Worm (Caenorhabditis elegans) whole organism, late embryonic: Measurements from ENCODE around the gene sra-33.

Experiments used
- T23F11.4 ChIP-seq: fragments of 200-800 bp; sonication (Bioruptor generic); optimal IDR thresholded peaks from 2 replicates; lab custom pipeline; 2018; ENCODE audit warnings: mild to moderate bottlenecking, missing genetic modification characterization, missing compliant biosample characterization
- ceh-18 ChIP-seq: sonication (generic microtip); optimal IDR thresholded peaks from 2 replicates; lab custom pipeline; 2016; ENCODE audit warnings: missing genetic modification characterization, missing compliant biosample characterization
- ceh-19 ChIP-seq: fragments of 200-800 bp; sonication (Bioruptor generic); optimal IDR thresholded peaks from 2 replicates; lab custom pipeline; 2018; ENCODE audit warnings: mild to moderate bottlenecking, missing genetic modification characterization, missing compliant biosample characterization
- ceh-22 ChIP-seq: sonication (generic microtip); optimal IDR thresholded peaks from 2 replicates; lab custom pipeline; 2017; ENCODE audit warnings: missing biosample characterization, missing genetic modification characterization
- ceh-31 ChIP-seq: sonication (generic microtip); optimal IDR thresholded peaks from 2 replicates; lab custom pipeline; 2016; ENCODE audit warnings: missing genetic modification characterization, missing compliant biosample characterization
- ceh-34 ChIP-seq: sonication (generic microtip); optimal IDR thresholded peaks from 2 replicates; lab custom pipeline; 2016; ENCODE audit warnings: mild to moderate bottlenecking, missing genetic modification characterization, missing compliant biosample characterization
- ceh-45 ChIP-seq: fragments of 200-800 bp; sonication (Bioruptor generic); IDR thresholded peaks from 2 replicates; pipeline ENCODE4 v1.3.6; 2022; ENCODE audit warnings: missing genetic modification reagents, missing genetic modification characterization, missing compliant biosample characterization
- elt-4 ChIP-seq: sonication (generic microtip); optimal IDR thresholded peaks from 2 replicates; lab custom pipeline; 2016; ENCODE audit warnings: missing genetic modification characterization, missing compliant biosample characterization
- eyg-1 ChIP-seq: sonication (generic microtip); optimal IDR thresholded peaks from 2 replicates; lab custom pipeline; 2016; ENCODE audit warnings: missing genotype, missing genetic modification characterization, missing compliant biosample characterization
- fkh-10 ChIP-seq: fragments of 150-350 bp; optimal IDR thresholded peaks from 2 replicates; lab custom pipeline; 2014; ENCODE audit warnings: missing biosample characterization, missing genetic modification reagents, missing genetic modification characterization
- gmeb-2 ChIP-seq: sonication (generic microtip); optimal IDR thresholded peaks from 2 replicates; lab custom pipeline; 2016; ENCODE audit warnings: missing genetic modification characterization, inconsistent platforms, missing compliant biosample characterization
- hlh-13 ChIP-seq: fragments of 200-800 bp; sonication (Bioruptor generic); optimal IDR thresholded peaks from 2 replicates; lab custom pipeline; 2018; ENCODE audit warnings: mild to moderate bottlenecking, missing genetic modification characterization, missing compliant biosample characterization
- hlh-30 ChIP-seq: sonication (generic microtip); optimal IDR thresholded peaks from 2 replicates; lab custom pipeline; 2017; ENCODE audit warnings: antibody characterized with exemption, missing genetic modification characterization, missing compliant biosample characterization; ENCODE audit not compliant: insufficient read depth
- hlh-6 ChIP-seq: sonication (generic microtip); optimal IDR thresholded peaks from 2 replicates; lab custom pipeline; 2016; ENCODE audit warnings: missing genotype, missing genetic modification characterization, missing compliant biosample characterization
- hlh-8 ChIP-seq: sonication (generic microtip); optimal IDR thresholded peaks from 2 replicates; lab custom pipeline; 2016; ENCODE audit warnings: missing genotype, missing genetic modification characterization, missing compliant biosample characterization
- madf-2 ChIP-seq: sonication (generic microtip); optimal IDR thresholded peaks from 2 replicates; lab custom pipeline; 2017; ENCODE audit warnings: missing genetic modification characterization, missing compliant biosample characterization
- nfya-1 ChIP-seq: sonication (generic microtip); optimal IDR thresholded peaks from 2 replicates; lab custom pipeline; 2017; ENCODE audit warnings: missing genetic modification characterization, mild to moderate bottlenecking, missing compliant biosample characterization, antibody characterized with exemption, moderate library complexity
- odd-2 ChIP-seq: sonication (generic microtip); optimal IDR thresholded peaks from 2 replicates; lab custom pipeline; 2017; ENCODE audit warnings: antibody characterized with exemption, mild to moderate bottlenecking, missing genetic modification characterization, missing compliant biosample characterization
- pha-4 ChIP-seq: fragments of 150-350 bp; optimal IDR thresholded peaks from 2 replicates; lab custom pipeline; 2018; ENCODE audit warnings: missing biosample characterization, missing genetic modification reagents, missing genetic modification characterization
- tbx-2 ChIP-seq: sonication (generic microtip); optimal IDR thresholded peaks from 2 replicates; lab custom pipeline; 2016; ENCODE audit warnings: missing genetic modification characterization, missing compliant biosample characterization
- unc-3 ChIP-seq, 2 experiments: fragments of 200-800 bp in 1 of 2; sonication (Bioruptor generic) in 1 of 2; sonication (generic microtip) in 1 of 2; conservative IDR thresholded peaks in 1 of 2; optimal IDR thresholded peaks in 1 of 2; 2 replicates each; pipeline versions ENCODE4 v1.3.6 to Lab custom; 2016 to 2022; ENCODE audit warnings: missing compliant biosample characterization in 2 of 2, missing genetic modification characterization in 2 of 2, missing genetic modification reagents in 1 of 2
- unc-42 ChIP-seq: sonication (generic microtip); optimal IDR thresholded peaks from 2 replicates; lab custom pipeline; 2016; ENCODE audit warnings: missing genotype, missing genetic modification characterization, missing compliant biosample characterization
- unc-55 ChIP-seq: sonication (generic microtip); optimal IDR thresholded peaks from 2 replicates; lab custom pipeline; 2017; ENCODE audit warnings: missing biosample characterization, missing genetic modification reagents, missing genetic modification characterization
- unc-86 ChIP-seq: sonication (generic microtip); optimal IDR thresholded peaks from 2 replicates; lab custom pipeline; 2016; ENCODE audit warnings: missing genetic modification characterization, missing compliant biosample characterization
- ztf-16 ChIP-seq: sonication (generic microtip); optimal IDR thresholded peaks from 2 replicates; lab custom pipeline; 2017; ENCODE audit warnings: missing genetic modification characterization, missing compliant biosample characterization

sra-33 gene

DNA sequence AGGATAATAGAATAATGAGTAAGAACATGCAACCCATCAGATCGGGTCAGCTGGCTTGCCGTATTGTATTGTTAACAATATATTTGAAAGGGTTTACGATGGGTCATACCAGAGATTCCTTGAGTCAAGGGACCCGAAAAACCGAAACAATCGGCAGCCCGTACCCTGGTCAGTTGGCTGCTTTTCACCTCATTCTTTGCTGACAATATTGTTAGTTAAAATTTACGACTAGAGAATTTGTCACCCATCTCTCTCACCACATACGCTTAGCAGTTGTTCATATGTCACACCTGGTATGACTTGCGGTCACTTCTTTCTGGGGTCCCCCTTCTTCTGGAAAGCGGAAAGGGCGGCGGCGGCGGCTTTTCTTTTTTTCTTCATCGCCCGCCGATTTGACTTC lies 44.0 kb upstream of the sra-33 start:
- no peak for TF ChIP-seq gmeb-2 (tag; lab: Kevin White, UChicago)
- peak; percentile 30 for TF ChIP-seq unc-55 (GFP tag; lab: Kevin White, UChicago)
- no peak for TF ChIP-seq unc-86 (tag; lab: Kevin White, UChicago)

DNA sequence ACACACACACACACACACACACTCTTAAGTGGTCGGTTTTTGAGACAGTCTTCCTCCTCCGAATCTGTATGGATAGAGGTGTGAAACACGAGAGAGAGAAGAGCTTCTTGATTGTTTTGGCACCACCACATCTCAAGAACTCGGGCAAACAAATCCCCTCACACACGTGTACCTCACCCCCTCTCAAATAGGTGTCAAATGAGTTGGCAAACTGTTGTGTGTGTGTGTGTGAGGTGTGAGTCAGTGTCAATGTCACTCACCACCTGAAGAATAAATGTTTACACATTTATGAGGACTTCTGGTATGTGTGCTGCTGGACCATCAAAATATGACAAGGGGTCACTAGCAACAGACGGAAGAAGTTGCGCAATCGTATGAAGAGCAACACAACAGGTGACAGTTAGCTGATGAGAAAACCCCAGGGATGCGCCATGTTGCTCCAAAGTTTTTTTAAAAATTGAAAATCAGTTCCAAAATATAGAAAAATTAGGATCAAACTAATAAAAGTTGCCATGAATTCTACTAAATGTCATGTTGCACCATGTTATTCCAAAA lies 43.0 kb upstream of the sra-33 start:
- no peak for TF ChIP-seq odd-2 (tag; lab: Kevin White, UChicago)
- TF ChIP-seq ceh-31 (tag; lab: Kevin White, UChicago): no peak
- TF ChIP-seq ceh-22 (tag; lab: Kevin White, UChicago): peak; percentile 42
- no peak for TF ChIP-seq hlh-13
- TF ChIP-seq nfya-1 (tag; lab: Kevin White, UChicago): peak; percentile 4
- TF ChIP-seq elt-4 (tag; lab: Kevin White, UChicago): no peak
- no peak for TF ChIP-seq hlh-30 (tag; lab: Kevin White, UChicago)
- TF ChIP-seq hlh-6 (tag; lab: Kevin White, UChicago): no peak
- TF ChIP-seq gmeb-2 (tag; lab: Kevin White, UChicago): no peak
- TF ChIP-seq T23F11.4: no peak
- peak; percentile 32 for TF ChIP-seq tbx-2

DNA sequence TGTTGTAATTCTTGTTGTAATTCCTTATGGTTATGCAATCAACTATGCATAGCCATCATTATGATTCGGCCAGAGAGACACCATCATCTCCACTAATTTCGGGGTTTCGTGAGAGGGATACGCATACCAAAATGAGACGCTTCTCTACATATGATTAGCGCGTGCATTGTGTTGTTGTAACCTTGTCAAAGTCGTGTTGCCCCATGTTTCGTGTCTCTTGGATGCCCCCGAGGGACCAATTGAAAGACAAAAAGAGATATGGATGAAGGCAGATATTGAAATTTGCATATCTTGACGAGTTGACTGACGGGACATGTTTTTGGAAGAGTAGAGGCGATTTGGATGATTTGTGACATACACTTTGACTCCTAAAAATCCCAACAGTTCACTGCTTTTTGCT lies 42.3 kb upstream of the sra-33 start:
- TF ChIP-seq unc-3 (GFP tag; conservative IDR thresholded peaks at IDR 0.05; lab: Robert Waterston, UW) (peak; percentile 63), unc-3 (tag; optimal IDR thresholded peaks at IDR 0.05; lab: Kevin White, UChicago) (no peak), nfya-1 (tag; lab: Kevin White, UChicago) (no peak), fkh-10 (GFP tag; lab: Kevin White, UChicago) (no peak), unc-42 (peak; percentile 62), pha-4 (tag; lab: Kevin White, UChicago) (no peak), unc-55 (GFP tag; lab: Kevin White, UChicago) (peak; percentile 37)

DNA sequence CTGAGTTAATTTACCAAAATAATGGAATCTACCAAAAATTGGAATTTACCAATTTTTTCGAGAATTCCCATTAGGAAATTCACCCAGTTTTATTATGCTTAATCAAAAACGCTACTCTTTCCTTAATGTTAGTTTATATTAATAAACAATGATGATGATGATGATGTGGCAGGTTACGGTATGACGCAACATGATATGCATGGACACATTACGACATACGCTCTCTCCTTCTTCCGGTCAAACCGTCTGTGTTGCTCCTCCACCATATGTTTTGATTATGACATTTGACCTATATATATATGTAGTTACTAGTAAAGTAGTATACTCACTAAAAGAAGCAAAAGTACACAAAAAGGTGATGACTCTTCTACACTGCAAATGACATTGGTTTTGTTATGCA lies 40.4 kb upstream of the sra-33 start:
- peak; percentile 30 for TF ChIP-seq tbx-2
- TF ChIP-seq ztf-16 (tag; lab: Kevin White, UChicago): no peak

DNA sequence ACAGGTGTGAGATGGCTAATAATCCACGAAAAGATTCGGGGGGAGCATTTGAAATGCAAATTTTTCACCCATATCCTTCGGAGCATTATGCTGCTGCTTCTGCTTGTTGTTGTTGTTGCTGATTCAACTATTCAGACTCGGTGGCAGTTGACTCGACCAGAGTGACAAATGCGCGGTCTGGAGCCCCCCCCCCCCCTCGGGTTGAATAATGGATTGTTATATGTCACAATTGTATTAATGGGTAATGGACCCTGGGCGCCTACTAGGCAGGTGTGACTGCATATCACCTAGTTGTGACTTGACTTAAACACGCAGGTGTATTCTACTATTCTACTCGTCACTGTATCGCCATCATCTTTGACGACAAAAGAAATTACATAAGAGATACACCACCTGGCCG lies 38.5 kb upstream of the sra-33 start:
- TF ChIP-seq ceh-19 (GFP tag; lab: Kevin White, UChicago) (no peak), hlh-8 (no peak), ceh-45 (GFP tag; lab: Robert Waterston, UW) (no peak), unc-55 (GFP tag; lab: Kevin White, UChicago) (peak; percentile 76)
- TF ChIP-seq, all 69 proteins: peak for 1

DNA sequence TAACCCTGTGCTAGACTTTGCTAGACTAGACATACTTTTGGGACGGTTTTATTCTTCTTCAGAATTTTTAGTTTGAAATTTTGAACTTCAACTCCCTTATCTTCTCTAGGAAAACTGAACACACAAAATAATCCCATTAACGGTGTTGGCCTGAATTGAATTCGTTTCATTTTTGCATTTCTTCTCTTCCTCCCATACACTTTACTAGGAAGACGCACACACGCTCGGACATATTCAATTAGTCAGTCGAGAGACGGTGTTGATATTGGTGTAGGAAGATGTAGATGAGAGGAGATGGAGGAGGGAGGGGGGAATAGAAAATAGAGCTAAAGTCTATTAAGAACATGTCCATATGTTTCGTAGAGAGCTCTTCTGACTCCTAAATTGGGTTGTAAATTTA lies 37.6 kb upstream of the sra-33 start:
- TF ChIP-seq eyg-1 (tag; lab: Kevin White, UChicago): no peak
- no peak for TF ChIP-seq ceh-45 (GFP tag; lab: Robert Waterston, UW)
- TF ChIP-seq tbx-2: no peak
- TF ChIP-seq unc-42: peak; percentile 96
- no peak for TF ChIP-seq ceh-31 (tag; lab: Kevin White, UChicago)

DNA sequence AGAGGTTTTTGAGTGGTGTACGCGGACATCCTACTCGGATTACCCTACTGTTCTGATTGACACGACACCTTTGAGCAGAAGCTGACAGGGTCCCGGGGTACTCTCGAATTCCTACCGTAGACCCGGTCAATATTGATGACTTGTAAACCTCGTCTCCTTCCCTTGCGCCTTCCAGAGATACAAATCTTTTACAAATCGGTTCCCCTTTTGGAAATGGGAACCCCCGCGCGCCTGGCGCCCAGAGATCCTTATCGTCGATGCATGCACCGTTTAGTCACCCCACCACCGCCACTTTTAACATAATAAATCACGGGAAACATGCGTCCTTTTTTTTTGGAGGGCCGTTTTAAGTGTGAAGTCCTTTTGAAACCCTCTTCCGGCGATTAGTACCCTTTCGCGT lies 36.0 kb upstream of the sra-33 start:
- TF ChIP-seq ceh-18 (no peak), ceh-34 (tag; lab: Kevin White, UChicago) (peak; percentile 64)

DNA sequence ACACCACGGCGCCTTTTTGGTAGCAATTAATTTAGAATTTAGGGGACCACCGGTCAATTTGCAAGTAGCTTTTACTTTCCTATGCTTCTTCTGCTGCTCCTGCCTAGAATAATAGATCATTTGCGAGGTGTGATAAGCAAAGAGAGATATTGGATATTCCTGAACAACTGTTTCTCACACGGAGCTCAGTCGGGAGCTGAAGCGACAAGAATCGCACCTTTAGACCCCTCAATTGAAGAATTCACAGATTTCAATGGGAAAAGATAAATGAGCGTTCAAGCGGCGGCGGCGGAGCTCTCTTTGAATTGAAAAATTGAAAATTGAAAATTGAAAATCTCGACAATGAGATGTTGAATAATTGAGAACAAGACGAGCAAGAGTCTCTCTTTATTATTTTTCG lies 35.5 kb upstream of the sra-33 start:
- TF ChIP-seq madf-2 (tag; lab: Kevin White, UChicago) (no peak), ceh-18 (no peak)
